Fruit fly (Drosophila melanogaster) whole organism, embryonic: ENCODE results near the gene CG2931.

Source experiments
- Aef1 ChIP-seq: fragments of 200-800 bp; sonication (Bioruptor generic); IDR thresholded peaks from 3 replicates; pipeline ENCODE4 v1.3.6; 2022; ENCODE audit warnings: missing biosample characterization, missing genetic modification characterization
- Blimp-1 ChIP-seq: fragments of 200-800 bp; sonication (Bioruptor generic); optimal IDR thresholded peaks from 3 replicates; lab custom pipeline; 2018; ENCODE audit warnings: missing biosample characterization, missing genetic modification characterization, mild to moderate bottlenecking, moderate library complexity, missing genetic modification reagents
- BtbVII ChIP-seq: fragments of 200-800 bp; sonication (Bioruptor generic); optimal IDR thresholded peaks from 3 replicates; lab custom pipeline; 2017; ENCODE audit warnings: missing biosample characterization, mild to moderate bottlenecking, missing genetic modification characterization
- CG1024 ChIP-seq: fragments of 200-800 bp; sonication (Bioruptor generic); IDR thresholded peaks from 2 replicates; pipeline ENCODE4 v1.3.6; 2022; ENCODE audit warnings: missing biosample characterization, missing genetic modification characterization
- CG12071 ChIP-seq: fragments of 200-800 bp; sonication (Bioruptor generic); optimal IDR thresholded peaks from 3 replicates; lab custom pipeline; 2018; ENCODE audit warnings: missing biosample characterization, mild to moderate bottlenecking, missing genetic modification characterization
- CG1233 ChIP-seq: fragments of 200-800 bp; sonication (Bioruptor generic); optimal IDR thresholded peaks from 4 replicates; lab custom pipeline; 2018; ENCODE audit warnings: missing biosample characterization, mild to moderate bottlenecking, missing genetic modification characterization
- CG13775 ChIP-seq: fragments of 200-800 bp; sonication (Bioruptor generic); optimal IDR thresholded peaks from 3 replicates; lab custom pipeline; 2017; ENCODE audit warnings: missing biosample characterization, mild to moderate bottlenecking, missing genetic modification characterization
- CG1529 ChIP-seq: fragments of 200-800 bp; sonication (Bioruptor generic); optimal IDR thresholded peaks from 3 replicates; lab custom pipeline; 2018; ENCODE audit warnings: missing biosample characterization, missing genetic modification characterization
- CG17612 ChIP-seq: fragments of 200-800 bp; sonication (Bioruptor generic); IDR thresholded peaks from 2 replicates; pipeline ENCODE4 v1.3.6; 2022; ENCODE audit warnings: missing biosample characterization, missing genetic modification characterization
- CG1832 ChIP-seq: fragments of 200-800 bp; sonication (Bioruptor generic); optimal IDR thresholded peaks from 2 replicates; lab custom pipeline; 2017; ENCODE audit warnings: missing biosample characterization, mild to moderate bottlenecking, missing genetic modification characterization, inconsistent platforms
- CG33557 ChIP-seq: fragments of 200-800 bp; sonication (Bioruptor generic); optimal IDR thresholded peaks from 2 replicates; lab custom pipeline; 2019; ENCODE audit warnings: missing biosample characterization, mild to moderate bottlenecking, missing genetic modification characterization, moderate library complexity
- CG3847 ChIP-seq: fragments of 200-800 bp; sonication (Bioruptor generic); IDR thresholded peaks from 2 replicates; pipeline ENCODE4 v1.3.6; 2022; ENCODE audit warnings: missing biosample characterization, missing genetic modification characterization
- CG6175 ChIP-seq: fragments of 200-800 bp; sonication (Bioruptor generic); IDR thresholded peaks from 3 replicates; pipeline ENCODE4 v1.3.6; 2022; ENCODE audit warnings: missing biosample characterization, missing genetic modification characterization
- CG8089 ChIP-seq: fragments of 200-800 bp; sonication (Bioruptor generic); optimal IDR thresholded peaks from 3 replicates; lab custom pipeline; 2016; ENCODE audit warnings: missing biosample characterization, missing genetic modification characterization
- CG8388 ChIP-seq: fragments of 200-800 bp; sonication (Bioruptor generic); optimal IDR thresholded peaks from 2 replicates; lab custom pipeline; 2019; ENCODE audit warnings: missing biosample characterization, mild to moderate bottlenecking, missing genetic modification characterization, moderate library complexity
- CG8765 ChIP-seq: fragments of 200-800 bp; sonication (Bioruptor generic); IDR thresholded peaks from 2 replicates; pipeline ENCODE4 v1.3.6; 2022; ENCODE audit warnings: missing biosample characterization, missing genetic modification characterization
- Dp ChIP-seq: fragments of 200-800 bp; sonication (Bioruptor generic); optimal IDR thresholded peaks from 2 replicates; lab custom pipeline; 2018; ENCODE audit warnings: missing biosample characterization, mild to moderate bottlenecking, missing genetic modification characterization, moderate library complexity
- Drgx ChIP-seq: fragments of 200-800 bp; sonication (Bioruptor generic); IDR thresholded peaks from 2 replicates; pipeline ENCODE4 v1.3.6; 2022; ENCODE audit warnings: missing biosample characterization, missing genetic modification characterization
- E2f2 ChIP-seq: fragments of 200-800 bp; sonication (Bioruptor generic); IDR thresholded peaks from 2 replicates; pipeline ENCODE4 v1.3.6; 2022; ENCODE audit warnings: missing biosample characterization, missing genetic modification characterization
- Elba2 ChIP-seq: fragments of 200-800 bp; sonication (Bioruptor generic); optimal IDR thresholded peaks from 3 replicates; lab custom pipeline; 2016; ENCODE audit warnings: missing biosample characterization, missing genetic modification characterization
- HLH4C ChIP-seq: fragments of 200-800 bp; sonication (Bioruptor generic); IDR thresholded peaks from 3 replicates; pipeline ENCODE4 v1.3.6; 2022; ENCODE audit warnings: missing biosample characterization, missing genetic modification characterization; ENCODE audit not compliant: partially characterized antibody
- Hr3 ChIP-seq: fragments of 200-800 bp; sonication (Bioruptor generic); optimal IDR thresholded peaks from 3 replicates; lab custom pipeline; 2016; ENCODE audit warnings: missing biosample characterization, missing genetic modification characterization
- Nf-YC ChIP-seq: fragments of 200-800 bp; optimal IDR thresholded peaks from 3 replicates; lab custom pipeline; 2019; ENCODE audit warnings: missing biosample characterization, mild to moderate bottlenecking, missing genetic modification characterization, moderate library complexity
- Sin3A ChIP-seq: fragments of >200 bp; optimal IDR thresholded peaks from 2 replicates; lab custom pipeline; 2018
- Sry-β ChIP-seq: fragments of 200-800 bp; sonication (Bioruptor generic); optimal IDR thresholded peaks from 2 replicates; lab custom pipeline; 2018; ENCODE audit warnings: missing biosample characterization, mild to moderate bottlenecking, missing genetic modification characterization, moderate library complexity
- Ssrp ChIP-seq: fragments of 200-800 bp; sonication (Bioruptor generic); optimal IDR thresholded peaks from 2 replicates; lab custom pipeline; 2018; ENCODE audit warnings: missing biosample characterization, mild to moderate bottlenecking, missing genetic modification characterization, moderate library complexity
- Xrp1 ChIP-seq: fragments of 200-800 bp; sonication (Bioruptor generic); IDR thresholded peaks from 2 replicates; pipeline ENCODE4 v1.3.6; 2022; ENCODE audit warnings: missing biosample characterization, missing genetic modification characterization
- bbx ChIP-seq: fragments of 200-800 bp; sonication (Bioruptor generic); IDR thresholded peaks from 2 replicates; pipeline ENCODE4 v1.3.6; 2022; ENCODE audit warnings: missing biosample characterization, missing genetic modification characterization; ENCODE audit not compliant: partially characterized antibody
- bigmax ChIP-seq: fragments of 200-800 bp; sonication (Bioruptor generic); optimal IDR thresholded peaks from 2 replicates; lab custom pipeline; 2018; ENCODE audit warnings: missing biosample characterization, mild to moderate bottlenecking, missing genetic modification characterization
- chm ChIP-seq: fragments of 200-800 bp; sonication (Bioruptor generic); IDR thresholded peaks from 2 replicates; pipeline ENCODE4 v1.3.6; 2022; ENCODE audit warnings: missing biosample characterization, missing genetic modification characterization
- crol ChIP-seq: fragments of 200-800 bp; sonication (Bioruptor generic); IDR thresholded peaks from 2 replicates; pipeline ENCODE4 v1.3.6; 2022; ENCODE audit warnings: missing biosample characterization, missing genetic modification characterization
- crp ChIP-seq, 2 experiments: fragments of 200-800 bp; sonication (Bioruptor generic); optimal IDR thresholded peaks; 2 replicates in 1 of 2; 3 replicates in 1 of 2; lab custom pipeline; 2017; ENCODE audit warnings: missing biosample characterization in 2 of 2, missing genetic modification characterization in 2 of 2, mild to moderate bottlenecking in 1 of 2, moderate library complexity in 1 of 2
- ewg ChIP-seq: fragments of 200-800 bp; sonication (Bioruptor generic); optimal IDR thresholded peaks from 3 replicates; lab custom pipeline; 2017; ENCODE audit warnings: mild to moderate bottlenecking, missing biosample characterization, missing genetic modification reagents, missing genetic modification characterization
- fd102C ChIP-seq: fragments of 200-800 bp; sonication (Bioruptor generic); optimal IDR thresholded peaks from 2 replicates; lab custom pipeline; 2018; ENCODE audit warnings: missing biosample characterization, mild to moderate bottlenecking, missing genetic modification characterization, moderate library complexity
- fd64A ChIP-seq: fragments of 200-800 bp; sonication (Bioruptor generic); optimal IDR thresholded peaks from 3 replicates; lab custom pipeline; 2018; ENCODE audit warnings: missing biosample characterization, mild to moderate bottlenecking, missing genetic modification characterization
- hbn ChIP-seq: fragments of 200-800 bp; sonication (Bioruptor generic); IDR thresholded peaks from 2 replicates; pipeline ENCODE4 v1.3.6; 2022; ENCODE audit warnings: missing biosample characterization, missing genetic modification characterization; ENCODE audit not compliant: partially characterized antibody
- insv ChIP-seq, 2 experiments: fragments of 200-800 bp; sonication (Bioruptor generic); optimal IDR thresholded peaks; 3 replicates each; lab custom pipeline; 2016 to 2018; ENCODE audit warnings: missing biosample characterization in 2 of 2, missing genetic modification characterization in 2 of 2
- ken ChIP-seq: fragments of 200-800 bp; sonication (Bioruptor generic); IDR thresholded peaks from 3 replicates; pipeline ENCODE4 v1.3.6; 2022; ENCODE audit warnings: missing biosample characterization, missing genetic modification characterization
- kni ChIP-seq: fragments of 200-800 bp; sonication (Bioruptor generic); optimal IDR thresholded peaks from 3 replicates; lab custom pipeline; 2017; ENCODE audit warnings: mild to moderate bottlenecking, missing biosample characterization, missing genetic modification reagents, missing genetic modification characterization
- knrl ChIP-seq: fragments of 200-800 bp; sonication (Bioruptor generic); IDR thresholded peaks from 3 replicates; pipeline ENCODE4 v1.3.6; 2022; ENCODE audit warnings: missing biosample characterization, missing genetic modification characterization; ENCODE audit not compliant: partially characterized antibody
- nom ChIP-seq: fragments of 200-800 bp; sonication (Bioruptor generic); optimal IDR thresholded peaks from 2 replicates; lab custom pipeline; 2017; ENCODE audit warnings: missing biosample characterization, missing genetic modification characterization, mild to moderate bottlenecking, moderate library complexity, missing genetic modification reagents
- p53 ChIP-seq: fragments of 200-800 bp; sonication (Bioruptor generic); optimal IDR thresholded peaks from 2 replicates; lab custom pipeline; 2016; ENCODE audit warnings: missing biosample characterization, missing genetic modification characterization
- pb ChIP-seq: fragments of 200-800 bp; sonication (Bioruptor generic); optimal IDR thresholded peaks from 3 replicates; lab custom pipeline; 2016; ENCODE audit warnings: missing biosample characterization, missing genetic modification characterization
- pzg ChIP-seq: fragments of 200-800 bp; sonication (Bioruptor generic); optimal IDR thresholded peaks from 3 replicates; lab custom pipeline; 2018; ENCODE audit warnings: missing biosample characterization, mild to moderate bottlenecking, missing genetic modification characterization, moderate library complexity
- rib ChIP-seq: fragments of 200-800 bp; sonication (Bioruptor generic); IDR thresholded peaks from 2 replicates; pipeline ENCODE4 v1.3.6; 2022; ENCODE audit warnings: missing biosample characterization, missing genetic modification characterization
- stc ChIP-seq: fragments of 200-800 bp; sonication (Bioruptor generic); IDR thresholded peaks from 2 replicates; pipeline ENCODE4 v1.3.6; 2022; ENCODE audit warnings: missing biosample characterization, missing genetic modification characterization
- sug ChIP-seq: fragments of 200-800 bp; optimal IDR thresholded peaks from 2 replicates; lab custom pipeline; 2019; ENCODE audit warnings: missing biosample characterization, mild to moderate bottlenecking, missing genetic modification characterization, moderate library complexity
- trem ChIP-seq: fragments of 200-800 bp; optimal IDR thresholded peaks from 3 replicates; lab custom pipeline; 2019; ENCODE audit warnings: missing biosample characterization, mild to moderate bottlenecking, missing genetic modification characterization, moderate library complexity
- usp ChIP-seq: fragments of >200 bp; optimal IDR thresholded peaks from 2 replicates; lab custom pipeline; 2017; ENCODE audit warnings: missing biosample characterization, missing genetic modification characterization

The CG2931 gene

dm6 chr3R:5565623-5566022, 2.8 kb downstream of the CG2931 start (continued):
- peak; percentile 82 for TF ChIP-seq Xrp1 (GFP tag; lab: Robert Waterston, UW)
- TF ChIP-seq Drgx: peak; percentile 88
- peak; percentile 71 for TF ChIP-seq Ssrp (tag; lab: Kevin White, UChicago)
- peak; percentile 62 for TF ChIP-seq BtbVII (GFP tag; lab: Kevin White, UChicago)
- TF ChIP-seq rib (GFP tag; lab: Robert Waterston, UW): peak; percentile 79
- no peak for TF ChIP-seq Elba2 (GFP tag; lab: Kevin White, UChicago)
- peak; percentile 4 for TF ChIP-seq pzg (GFP tag; lab: Kevin White, UChicago)
- no peak for TF ChIP-seq fd102C

dm6 chr3R:5564775-5565190, 3.6 kb downstream of the CG2931 start, which contains the start of the genes CG14671 and CG12746:
TSS of gene CG14671 (minus strand) at chr3R:5564815.
TSS of gene CG12746 (plus strand) at chr3R:5564865.
- TF ChIP-seq chm (GFP tag; lab: Robert Waterston, UW) (no peak), fd64A (peak; percentile 4), insv (GFP tag; optimal IDR thresholded peaks at IDR 0.05; lab: Kevin White, UChicago) (peak in 1 of 2 experiments; percentile 94), usp (GFP tag; lab: Kevin White, UChicago) (no peak), crp (GFP tag; optimal IDR thresholded peaks at IDR 0.05; lab: Kevin White, UChicago) (peak; percentile 68 to 96), CG12071 (GFP tag; lab: Kevin White, UChicago) (no peak), CG6175 (no peak), bbx (GFP tag; lab: Robert Waterston, UW) (peak; percentile 29; the same call in 1 of the 2 replicates), Sry-β (GFP tag; lab: Kevin White, UChicago) (peak; percentile 88), p53 (no peak), CG33557 (GFP tag; lab: Kevin White, UChicago) (no peak), trem (tag; lab: Kevin White, UChicago) (peak; percentile 99), stc (GFP tag; lab: Robert Waterston, UW) (no peak), E2f2 (GFP tag; lab: Robert Waterston, UW) (peak; percentile 71), CG13775 (GFP tag; lab: Kevin White, UChicago) (no peak), crol (GFP tag; lab: Robert Waterston, UW) (peak; percentile 94), Nf-YC (tag; lab: Kevin White, UChicago) (peak; percentile 66), BtbVII (GFP tag; lab: Kevin White, UChicago) (no peak), ewg (GFP tag; lab: Kevin White, UChicago) (peak; percentile 46), Sin3A (lab: Kevin White, UChicago) (peak; percentile 62), nom (peak; percentile 4), pb (no peak), CG8089 (GFP tag; lab: Kevin White, UChicago) (no peak), Aef1 (GFP tag; lab: Robert Waterston, UW) (0 out of 3 replicates have a peak, but pooled peaks have one; percentile 21), kni (GFP tag; lab: Kevin White, UChicago) (peak; percentile 21), Hr3 (no peak), CG1529 (GFP tag; lab: Kevin White, UChicago) (no peak), HLH4C (GFP tag; lab: Robert Waterston, UW) (peak; percentile 44; the same call in 2 of the 3 replicates), Dp (GFP tag; lab: Kevin White, UChicago) (peak; percentile 60), CG1832 (GFP tag; lab: Kevin White, UChicago) (no peak), hbn (GFP tag; lab: Robert Waterston, UW) (0 out of 2 replicates have a peak, but pooled peaks have one; percentile 24), knrl (GFP tag; lab: Robert Waterston, UW) (0 out of 3 replicates have a peak, but pooled peaks have one; percentile 9), CG1233 (no peak), bigmax (GFP tag; lab: Kevin White, UChicago) (no peak), CG17612 (GFP tag; lab: Robert Waterston, UW) (no peak), sug (peak; percentile 37), ken (GFP tag; lab: Robert Waterston, UW) (no peak), CG3847 (GFP tag; lab: Robert Waterston, UW) (0 out of 2 replicates have a peak, but pooled peaks have one; percentile 18), CG8765 (GFP tag; lab: Robert Waterston, UW) (no peak), CG8388 (GFP tag; lab: Kevin White, UChicago) (no peak), Blimp-1 (GFP tag; lab: Kevin White, UChicago) (no peak), CG1024 (GFP tag; lab: Robert Waterston, UW) (no peak)
